Fruit fly (Drosophila melanogaster) whole organism, embryonic: ENCODE results near the gene Oatp30B.

Source experiments
- Atf6 ChIP-seq: fragments of 200-800 bp; sonication (Bioruptor generic); IDR thresholded peaks from 2 replicates; pipeline ENCODE4 v1.3.6; 2022; ENCODE audit warnings: missing biosample characterization, missing genetic modification characterization
- Awh ChIP-seq: fragments of 200-800 bp; sonication (Bioruptor generic); IDR thresholded peaks from 2 replicates; pipeline ENCODE4, ENCODE4 v1.3.6; 2022; ENCODE audit warnings: missing biosample characterization, missing genetic modification characterization
- Bgb ChIP-seq: fragments of 200-800 bp; sonication (Bioruptor generic); IDR thresholded peaks from 2 replicates; pipeline ENCODE4 v1.3.6; 2022; ENCODE audit warnings: missing biosample characterization, missing genetic modification characterization; ENCODE audit not compliant: partially characterized antibody
- Bteb2 ChIP-seq: fragments of 200-800 bp; sonication (Bioruptor generic); optimal IDR thresholded peaks from 2 replicates; lab custom pipeline; 2016; ENCODE audit warnings: missing biosample characterization, missing genetic modification characterization
- CG10959 ChIP-seq: fragments of 200-800 bp; sonication (Bioruptor generic); IDR thresholded peaks from 2 replicates; pipeline ENCODE4 v1.3.6; 2022; ENCODE audit warnings: missing biosample characterization, missing genetic modification characterization
- CG13424 ChIP-seq: fragments of 200-800 bp; sonication (Bioruptor generic); optimal IDR thresholded peaks from 2 replicates; lab custom pipeline; 2019; ENCODE audit warnings: missing biosample characterization, mild to moderate bottlenecking, missing genetic modification characterization, moderate library complexity
- CG14965 ChIP-seq: fragments of 200-800 bp; sonication (Bioruptor generic); optimal IDR thresholded peaks from 2 replicates; lab custom pipeline; 2016; ENCODE audit warnings: missing biosample characterization, missing genetic modification characterization, borderline replicate concordance
- CG16863 ChIP-seq: fragments of 200-800 bp; sonication (Bioruptor generic); optimal IDR thresholded peaks from 3 replicates; lab custom pipeline; 2016; ENCODE audit warnings: missing biosample characterization, missing genetic modification characterization
- CG2712 ChIP-seq: fragments of 200-800 bp; optimal IDR thresholded peaks from 3 replicates; lab custom pipeline; 2019; ENCODE audit warnings: missing biosample characterization, mild to moderate bottlenecking, missing genetic modification characterization, moderate library complexity
- CG2875 ChIP-seq: fragments of 200-800 bp; sonication (Bioruptor generic); optimal IDR thresholded peaks from 2 replicates; lab custom pipeline; 2017; ENCODE audit warnings: missing biosample characterization, mild to moderate bottlenecking, missing genetic modification characterization, missing genetic modification reagents
- CG3407 ChIP-seq: fragments of 200-800 bp; sonication (Bioruptor generic); optimal IDR thresholded peaks from 2 replicates; lab custom pipeline; 2018; ENCODE audit warnings: missing biosample characterization, mild to moderate bottlenecking, missing genetic modification characterization
- CG42726 ChIP-seq: fragments of 200-800 bp; sonication (Bioruptor generic); IDR thresholded peaks from 2 replicates; pipeline ENCODE4 v1.3.6; 2022; ENCODE audit warnings: missing biosample characterization, missing genetic modification characterization; ENCODE audit not compliant: partially characterized antibody
- CG4328 ChIP-seq: fragments of 200-800 bp; sonication (Bioruptor generic); optimal IDR thresholded peaks from 3 replicates; lab custom pipeline; 2017; ENCODE audit warnings: missing biosample characterization, missing genetic modification reagents, missing genetic modification characterization
- CG7745 ChIP-seq: fragments of 200-800 bp; sonication (Bioruptor generic); optimal IDR thresholded peaks from 2 replicates; lab custom pipeline; 2018; ENCODE audit warnings: missing biosample characterization, mild to moderate bottlenecking, missing genetic modification characterization, moderate library complexity
- CG9797 ChIP-seq: fragments of 200-800 bp; sonication (Bioruptor generic); optimal IDR thresholded peaks from 3 replicates; lab custom pipeline; 2018; ENCODE audit warnings: missing biosample characterization, mild to moderate bottlenecking, missing genetic modification characterization
- D19B ChIP-seq: fragments of 200-800 bp; sonication (Bioruptor generic); optimal IDR thresholded peaks from 2 replicates; lab custom pipeline; 2017; ENCODE audit warnings: missing biosample characterization, mild to moderate bottlenecking, missing genetic modification characterization
- Dp ChIP-seq: fragments of 200-800 bp; sonication (Bioruptor generic); optimal IDR thresholded peaks from 2 replicates; lab custom pipeline; 2018; ENCODE audit warnings: missing biosample characterization, mild to moderate bottlenecking, missing genetic modification characterization, moderate library complexity
- Drgx ChIP-seq: fragments of 200-800 bp; sonication (Bioruptor generic); IDR thresholded peaks from 2 replicates; pipeline ENCODE4 v1.3.6; 2022; ENCODE audit warnings: missing biosample characterization, missing genetic modification characterization
- E2f2 ChIP-seq: fragments of 200-800 bp; sonication (Bioruptor generic); IDR thresholded peaks from 2 replicates; pipeline ENCODE4 v1.3.6; 2022; ENCODE audit warnings: missing biosample characterization, missing genetic modification characterization
- HLH4C ChIP-seq: fragments of 200-800 bp; sonication (Bioruptor generic); IDR thresholded peaks from 3 replicates; pipeline ENCODE4 v1.3.6; 2022; ENCODE audit warnings: missing biosample characterization, missing genetic modification characterization; ENCODE audit not compliant: partially characterized antibody
- Hey ChIP-seq: fragments of 200-800 bp; sonication (Bioruptor generic); optimal IDR thresholded peaks from 3 replicates; lab custom pipeline; 2018; ENCODE audit warnings: missing biosample characterization, mild to moderate bottlenecking, missing genetic modification characterization
- Hr3 ChIP-seq: fragments of 200-800 bp; sonication (Bioruptor generic); optimal IDR thresholded peaks from 3 replicates; lab custom pipeline; 2016; ENCODE audit warnings: missing biosample characterization, missing genetic modification characterization
- Max ChIP-seq: fragments of 200-800 bp; sonication (Bioruptor generic); optimal IDR thresholded peaks from 2 replicates; lab custom pipeline; 2016; ENCODE audit warnings: missing biosample characterization, mild to moderate bottlenecking, missing genetic modification characterization
- Mrtf ChIP-seq: fragments of 200-800 bp; sonication (Bioruptor generic); IDR thresholded peaks from 3 replicates; pipeline ENCODE4 v1.3.6; 2022; ENCODE audit warnings: missing biosample characterization, missing genetic modification characterization
- Scr ChIP-seq: fragments of 200-800 bp; sonication (Bioruptor generic); IDR thresholded peaks from 2 replicates; pipeline ENCODE4 v1.3.6; 2022; ENCODE audit warnings: missing biosample characterization, missing genetic modification characterization; ENCODE audit not compliant: partially characterized antibody
- Vsx1 ChIP-seq: fragments of 200-800 bp; sonication (Bioruptor generic); optimal IDR thresholded peaks from 2 replicates; lab custom pipeline; 2017; ENCODE audit warnings: missing biosample characterization, mild to moderate bottlenecking, missing genetic modification characterization, missing genetic modification reagents
- btn ChIP-seq: fragments of 200-800 bp; sonication (Bioruptor generic); optimal IDR thresholded peaks from 2 replicates; lab custom pipeline; 2016; ENCODE audit warnings: missing biosample characterization, missing genetic modification characterization
- cato ChIP-seq: fragments of 200-800 bp; sonication (Bioruptor generic); optimal IDR thresholded peaks from 2 replicates; lab custom pipeline; 2016; ENCODE audit warnings: missing biosample characterization, missing genetic modification characterization, borderline replicate concordance
- chinmo ChIP-seq: fragments of 200-800 bp; sonication (Bioruptor generic); IDR thresholded peaks from 4 replicates; pipeline ENCODE4 v1.3.6; 2022; ENCODE audit warnings: missing biosample characterization, missing genetic modification characterization; ENCODE audit not compliant: partially characterized antibody
- dpn ChIP-seq, 2 experiments: fragments of 200-800 bp; sonication (Bioruptor generic); optimal IDR thresholded peaks; 3 replicates each; lab custom pipeline; 2016; ENCODE audit warnings: missing biosample characterization in 2 of 2, missing genetic modification characterization in 2 of 2
- ems ChIP-seq: fragments of 200-800 bp; sonication (Bioruptor generic); optimal IDR thresholded peaks from 3 replicates; lab custom pipeline; 2016; ENCODE audit warnings: missing biosample characterization, missing genetic modification characterization
- exex ChIP-seq: fragments of 200-800 bp; sonication (Bioruptor generic); optimal IDR thresholded peaks from 4 replicates; lab custom pipeline; 2018; ENCODE audit warnings: missing biosample characterization, mild to moderate bottlenecking, missing genetic modification characterization, moderate library complexity
- fu2 ChIP-seq: fragments of 200-800 bp; sonication (Bioruptor generic); optimal IDR thresholded peaks from 2 replicates; lab custom pipeline; 2016; ENCODE audit warnings: missing biosample characterization, missing genetic modification characterization
- gt ChIP-seq: fragments of 200-800 bp; sonication (Bioruptor generic); IDR thresholded peaks from 2 replicates; pipeline ENCODE4 v1.3.6; 2022; ENCODE audit warnings: missing biosample characterization, missing genetic modification characterization
- kah ChIP-seq: fragments of 200-800 bp; sonication (Bioruptor generic); optimal IDR thresholded peaks from 2 replicates; lab custom pipeline; 2018; ENCODE audit warnings: missing biosample characterization, mild to moderate bottlenecking, missing genetic modification characterization
- kay ChIP-seq: fragments of 200-800 bp; sonication (Bioruptor generic); optimal IDR thresholded peaks from 2 replicates; lab custom pipeline; 2016; ENCODE audit warnings: missing biosample characterization, missing genetic modification characterization
- knrl ChIP-seq: fragments of 200-800 bp; sonication (Bioruptor generic); IDR thresholded peaks from 3 replicates; pipeline ENCODE4 v1.3.6; 2022; ENCODE audit warnings: missing biosample characterization, missing genetic modification characterization; ENCODE audit not compliant: partially characterized antibody
- org-1 ChIP-seq: fragments of 200-800 bp; sonication (Bioruptor generic); optimal IDR thresholded peaks from 2 replicates; lab custom pipeline; 2017; ENCODE audit warnings: missing biosample characterization, missing genetic modification characterization
- pfk ChIP-seq: fragments of 200-800 bp; sonication (Bioruptor generic); optimal IDR thresholded peaks from 2 replicates; lab custom pipeline; 2018; ENCODE audit warnings: missing biosample characterization, mild to moderate bottlenecking, missing genetic modification characterization, moderate library complexity
- pho ChIP-seq: fragments of 200-800 bp; sonication (Bioruptor generic); optimal IDR thresholded peaks from 2 replicates; lab custom pipeline; 2016; ENCODE audit warnings: missing biosample characterization, missing genetic modification characterization
- phol ChIP-seq: fragments of 200-800 bp; sonication (Bioruptor generic); optimal IDR thresholded peaks from 3 replicates; lab custom pipeline; 2018; ENCODE audit warnings: missing biosample characterization, mild to moderate bottlenecking, missing genetic modification characterization, moderate library complexity
- pita ChIP-seq: fragments of 200-800 bp; sonication (Bioruptor generic); optimal IDR thresholded peaks from 2 replicates; lab custom pipeline; 2017; ENCODE audit warnings: missing biosample characterization, mild to moderate bottlenecking, missing genetic modification characterization
- sd ChIP-seq: fragments of 200-800 bp; sonication (Bioruptor generic); optimal IDR thresholded peaks from 3 replicates; lab custom pipeline; 2018; ENCODE audit warnings: missing biosample characterization, mild to moderate bottlenecking, missing genetic modification characterization, moderate library complexity
- stc ChIP-seq: fragments of 200-800 bp; sonication (Bioruptor generic); IDR thresholded peaks from 2 replicates; pipeline ENCODE4 v1.3.6; 2022; ENCODE audit warnings: missing biosample characterization, missing genetic modification characterization
- zfh2 ChIP-seq: fragments of 200-800 bp; sonication (Bioruptor generic); optimal IDR thresholded peaks from 2 replicates; lab custom pipeline; 2016; ENCODE audit warnings: missing biosample characterization, missing genetic modification characterization

Oatp30B gene

dm6 chr2L:9539988-9540573, 19.1 kb downstream of the Oatp30B start, which contains the start of gene CG17855 (continued):
- TF ChIP-seq CG4328 (no peak), Max (GFP tag; lab: Kevin White, UChicago) (no peak), zfh2 (no peak), Bgb (no peak), E2f2 (GFP tag; lab: Robert Waterston, UW) (peak; percentile 63), Atf6 (GFP tag; lab: Robert Waterston, UW) (no peak), stc (GFP tag; lab: Robert Waterston, UW) (no peak), HLH4C (GFP tag; lab: Robert Waterston, UW) (no peak), CG3407 (GFP tag; lab: Kevin White, UChicago) (no peak), dpn (GFP tag; optimal IDR thresholded peaks at IDR 0.05; lab: Kevin White, UChicago) (no peak), Dp (GFP tag; lab: Kevin White, UChicago) (peak; percentile 56), D19B (GFP tag; lab: Kevin White, UChicago) (no peak), btn (GFP tag; lab: Kevin White, UChicago) (no peak), phol (tag; lab: Kevin White, UChicago) (no peak), CG14965 (no peak), Mrtf (GFP tag; lab: Robert Waterston, UW) (no peak), CG2875 (no peak), pita (GFP tag; lab: Kevin White, UChicago) (peak; percentile 43), org-1 (GFP tag; lab: Kevin White, UChicago) (no peak), Bteb2 (GFP tag; lab: Kevin White, UChicago) (no peak), Hr3 (GFP tag; lab: Kevin White, UChicago) (no peak), Awh (no peak), exex (peak; percentile 15), pho (GFP tag; lab: Kevin White, UChicago) (no peak)
- TF ChIP-seq, all 482 proteins: peak for 25

DNA sequence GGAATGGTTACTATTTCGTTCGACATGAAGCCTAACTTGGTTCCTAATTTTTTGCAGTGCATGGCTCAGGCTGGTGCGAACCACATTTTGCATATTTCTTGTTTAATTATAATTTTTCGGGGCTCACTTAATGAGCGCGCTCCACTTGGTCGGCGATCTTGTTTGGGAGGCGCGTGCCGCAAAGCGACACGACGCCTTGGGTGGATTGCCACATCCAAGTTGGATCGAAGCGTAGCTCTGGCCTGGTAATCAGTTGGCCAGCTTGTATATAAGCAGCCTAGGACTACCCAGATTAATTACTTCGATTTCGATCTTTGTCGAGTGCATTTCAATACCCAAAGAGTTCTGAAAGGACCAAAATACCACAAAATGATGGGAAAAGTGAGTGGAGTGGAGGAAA, 21.6 kb downstream of the Oatp30B start, which contains the start of gene Cpr30B:
TSS of gene Cpr30B (plus strand) at position 301 of the 400 bp plus-strand sequence.
- TF ChIP-seq CG7745, result no peak
- no peak for TF ChIP-seq fu2 (GFP tag; lab: Kevin White, UChicago)
- no peak for TF ChIP-seq Hey (tag; lab: Kevin White, UChicago)
- no peak for TF ChIP-seq cato (GFP tag; lab: Kevin White, UChicago)
- no peak for TF ChIP-seq CG13424 (tag; lab: Kevin White, UChicago)
- no peak for TF ChIP-seq Scr (GFP tag; lab: Robert Waterston, UW)
- TF ChIP-seq, all 482 proteins: peak for 0

DNA sequence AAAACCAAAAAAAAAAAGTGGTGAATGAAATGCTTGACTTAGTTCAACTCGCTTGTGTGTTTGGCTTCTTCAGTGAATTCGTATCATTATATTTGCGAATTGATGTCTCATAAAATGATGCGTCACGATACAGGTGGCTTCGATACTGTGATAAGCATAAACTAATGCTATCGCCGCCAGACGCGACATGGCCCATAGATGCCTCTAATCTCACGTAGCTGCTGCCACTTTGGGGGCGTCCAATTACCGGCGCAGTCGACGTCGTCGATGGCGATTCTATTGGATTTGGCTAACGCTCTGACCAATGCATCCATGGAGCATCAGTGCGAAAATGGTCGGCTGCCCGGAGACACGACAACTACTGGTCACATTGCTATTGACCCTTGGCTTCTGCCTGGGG, 22.9 kb downstream of the Oatp30B start, which contains the start of gene CG13113:
TSS of gene CG13113 (plus strand) at position 301 of the 400 bp plus-strand sequence.
- TF ChIP-seq CG16863 (GFP tag; lab: Kevin White, UChicago), result no peak

DNA sequence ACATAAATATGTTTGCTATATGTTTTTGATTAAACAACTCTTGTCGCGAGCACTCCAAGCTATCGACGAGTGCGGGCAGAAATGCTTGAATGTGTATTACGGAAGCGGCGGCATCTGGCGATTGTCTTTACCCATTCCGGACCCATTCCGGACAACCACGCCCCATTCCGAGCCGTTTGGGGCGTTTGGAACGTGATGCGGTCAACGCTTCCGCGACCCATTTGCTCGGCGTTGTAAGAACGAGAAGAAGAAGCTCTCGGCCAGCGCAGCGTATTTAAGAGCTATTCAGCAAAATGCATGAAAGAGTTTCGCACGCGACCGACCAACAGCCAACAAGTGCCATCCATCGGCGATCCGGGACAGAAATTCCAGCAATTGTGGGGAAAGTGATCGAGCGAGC, 24.5 kb downstream of the Oatp30B start, which contains the start of gene CG13114:
TSS of gene CG13114 (plus strand) at position 301 of the 400 bp plus-strand sequence.
- TF ChIP-seq pfk, result no peak
- no peak for TF ChIP-seq kay (GFP tag; lab: Kevin White, UChicago)

DNA sequence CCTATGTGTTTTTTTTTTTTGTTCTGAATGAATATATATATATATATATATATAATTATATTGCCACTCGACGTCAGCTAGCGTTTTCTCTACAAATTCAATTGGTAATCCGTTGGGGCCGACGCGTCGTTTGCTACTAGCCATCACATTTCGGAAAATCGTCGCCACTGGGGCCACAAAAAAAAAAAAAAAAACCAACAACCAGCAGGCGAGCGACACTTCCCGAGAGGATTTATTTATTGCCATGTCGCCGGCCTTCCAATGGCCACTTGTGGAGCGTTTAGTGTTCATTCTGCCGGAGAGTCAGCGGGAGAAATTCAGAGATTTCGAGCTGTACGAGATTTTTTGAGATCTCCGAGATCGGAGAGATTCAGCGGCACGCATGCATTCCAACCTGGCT, 29.9 kb downstream of the Oatp30B start:
- TF ChIP-seq CG2712 (tag; lab: Kevin White, UChicago) (no peak), chinmo (GFP tag; lab: Robert Waterston, UW) (no peak), CG9797 (GFP tag; lab: Kevin White, UChicago) (no peak), Drgx (GFP tag; lab: Robert Waterston, UW) (peak; percentile 60), sd (tag; lab: Kevin White, UChicago) (peak; percentile 43), gt (no peak), CG42726 (GFP tag; lab: Robert Waterston, UW) (no peak), Vsx1 (GFP tag; lab: Kevin White, UChicago) (no peak), knrl (GFP tag; lab: Robert Waterston, UW) (no peak), kah (GFP tag; lab: Kevin White, UChicago) (peak; percentile 95), ems (GFP tag; lab: Kevin White, UChicago) (no peak), CG10959 (GFP tag; lab: Robert Waterston, UW) (no peak)
